Fruit fly (Drosophila melanogaster): ENCODE results near the gene Vps16B.

- no peak for TF ChIP-seq h (optimal IDR thresholded peaks at IDR 0.05)
- no peak for TF ChIP-seq CG32767 (GFP tag; IDR thresholded peaks at IDR 0.05)
- TF ChIP-seq sug (tag; optimal IDR thresholded peaks at IDR 0.05), result no peak
Observed at dm6 chr3R:29838751-29839150, 22.5 kb upstream of the Vps16B start.

Data from whole organism, embryonic.